Worm (Caenorhabditis elegans) whole organism, L4/young adult: ENCODE data around the gene best-9.

Experiments
- dao-5 ChIP-seq: sonication (generic microtip); optimal IDR thresholded peaks from 2 replicates; lab custom pipeline; 2016; ENCODE audit warnings: missing genotype, missing genetic modification characterization, moderate library complexity, missing compliant biosample characterization
- him-1 ChIP-seq: sonication (generic microtip); optimal IDR thresholded peaks from 2 replicates; lab custom pipeline; 2016; ENCODE audit warnings: missing genotype, missing genetic modification reagents, missing genetic modification characterization, missing compliant biosample characterization

ce11 chrIV:6547397-6547796, 13.1 kb upstream of the best-9 start:
- TF ChIP-seq him-1 (tag; lab: Kevin White, UChicago) (no peak), dao-5 (no peak)
